Worm (Caenorhabditis elegans) whole organism, mixed stage, embryonic: ENCODE data around the gene Y71H2AM.29.

Experiments used
- ceh-83 ChIP-seq: fragments of 200-800 bp; sonication (Bioruptor generic); optimal IDR thresholded peaks from 2 replicates; lab custom pipeline; 2018; ENCODE audit warnings: mild to moderate bottlenecking, missing genetic modification characterization, missing compliant biosample characterization
- elt-1 ChIP-seq: sonication (generic microtip); optimal IDR thresholded peaks from 2 replicates; lab custom pipeline; 2017; ENCODE audit warnings: missing genetic modification characterization, mild to moderate bottlenecking, missing compliant biosample characterization, antibody characterized with exemption, moderate library complexity, borderline replicate concordance; ENCODE audit not compliant: insufficient read depth
- elt-3 ChIP-seq: fragments of 150-350 bp; optimal IDR thresholded peaks from 2 replicates; lab custom pipeline; 2014; ENCODE audit warnings: missing biosample characterization, missing genetic modification characterization
- lsy-2 ChIP-seq: fragments of 150-350 bp; optimal IDR thresholded peaks from 2 replicates; lab custom pipeline; 2014; ENCODE audit warnings: missing biosample characterization, missing genetic modification characterization
- mep-1 ChIP-seq: fragments of 150-350 bp; optimal IDR thresholded peaks from 2 replicates; lab custom pipeline; 2017; ENCODE audit warnings: missing biosample characterization, missing genetic modification reagents, missing genetic modification characterization, inconsistent platforms
- nhr-237 ChIP-seq: fragments of 150-350 bp; optimal IDR thresholded peaks from 2 replicates; lab custom pipeline; 2014; ENCODE audit warnings: missing biosample characterization, missing genetic modification characterization
- nhr-28 ChIP-seq: fragments of 150-350 bp; optimal IDR thresholded peaks from 2 replicates; lab custom pipeline; 2014; ENCODE audit warnings: missing biosample characterization, missing genetic modification characterization
- nhr-76 ChIP-seq: sonication (generic microtip); optimal IDR thresholded peaks from 2 replicates; lab custom pipeline; 2017; ENCODE audit warnings: missing biosample characterization, missing genetic modification characterization
- sem-2 ChIP-seq: fragments of 200-800 bp; sonication (Bioruptor generic); optimal IDR thresholded peaks from 2 replicates; lab custom pipeline; 2018; ENCODE audit warnings: mild to moderate bottlenecking, missing genetic modification characterization, missing compliant biosample characterization
- snpc-4 ChIP-seq: fragments of 150-350 bp; optimal IDR thresholded peaks from 2 replicates; lab custom pipeline; 2014; ENCODE audit warnings: missing biosample characterization, missing genetic modification characterization
- sptf-1 ChIP-seq: sonication (generic microtip); optimal IDR thresholded peaks from 2 replicates; lab custom pipeline; 2017; ENCODE audit warnings: mild to moderate bottlenecking, missing genetic modification characterization, moderate library complexity, missing compliant biosample characterization
- unc-62 ChIP-seq: fragments of 150-350 bp; optimal IDR thresholded peaks from 2 replicates; lab custom pipeline; 2014; ENCODE audit warnings: missing biosample characterization, missing genetic modification reagents, missing genetic modification characterization
- ztf-11 ChIP-seq: fragments of 150-350 bp; optimal IDR thresholded peaks from 2 replicates; lab custom pipeline; 2014; ENCODE audit warnings: missing biosample characterization, missing genetic modification characterization

DNA sequence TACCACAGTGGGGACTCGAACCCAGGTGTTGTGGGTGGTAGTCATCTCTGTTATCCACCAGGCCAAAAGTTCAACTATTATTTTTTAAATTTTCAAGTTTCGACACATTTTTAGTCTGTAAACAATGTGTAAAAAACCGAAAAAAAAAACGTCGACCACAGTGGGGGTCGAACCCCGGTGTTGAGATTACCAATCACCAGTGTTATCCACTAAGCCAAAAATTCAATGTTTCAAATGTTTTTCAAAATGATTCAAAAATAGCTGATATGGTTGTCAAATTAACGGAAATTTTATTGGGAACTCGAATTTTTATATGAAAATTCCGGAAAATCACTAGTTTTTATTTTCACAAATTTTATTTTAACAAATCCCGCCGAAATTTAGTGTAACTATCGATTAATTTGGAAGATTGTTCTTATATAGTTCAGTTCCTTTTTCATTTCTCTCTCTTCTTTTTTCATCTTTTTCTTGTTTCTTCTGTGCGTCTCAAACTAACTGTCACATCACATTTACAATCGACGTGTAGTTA, 40.6 kb downstream of the Y71H2AM.29 start:
- TF ChIP-seq unc-62 (no peak), ztf-11 (tag; lab: Kevin White, UChicago) (no peak), snpc-4 (tag; lab: Kevin White, UChicago) (no peak), elt-1 (tag; lab: Kevin White, UChicago) (no peak), sem-2 (no peak), ceh-83 (no peak), mep-1 (no peak), elt-3 (no peak), nhr-28 (tag; lab: Kevin White, UChicago) (no peak), nhr-237 (tag; lab: Kevin White, UChicago) (no peak), lsy-2 (tag; lab: Kevin White, UChicago) (no peak), nhr-76 (tag; lab: Kevin White, UChicago) (no peak), sptf-1 (tag; lab: Kevin White, UChicago) (no peak)
